Worm (Caenorhabditis elegans) whole organism, young adult: Measurements from ENCODE around the gene marg-1.

Source experiments
- B0261.1 ChIP-seq: sonication (generic microtip); optimal IDR thresholded peaks from 2 replicates; lab custom pipeline; 2016; ENCODE audit warnings: mild to moderate bottlenecking, missing genetic modification characterization, moderate library complexity, missing compliant biosample characterization
- F22D6.2 ChIP-seq: sonication (generic microtip); optimal IDR thresholded peaks from 2 replicates; lab custom pipeline; 2016; ENCODE audit warnings: mild to moderate bottlenecking, missing genetic modification characterization, missing compliant biosample characterization
- F23B12.7 ChIP-seq: sonication (generic microtip); optimal IDR thresholded peaks from 2 replicates; lab custom pipeline; 2017; ENCODE audit warnings: missing genetic modification characterization, mild to moderate bottlenecking, missing compliant biosample characterization, antibody characterized with exemption, moderate library complexity; ENCODE audit not compliant: insufficient read depth
- F33H1.4 ChIP-seq: fragments of 200-800 bp; sonication (Bioruptor generic); IDR thresholded peaks from 2 replicates; pipeline ENCODE4 v1.3.6; 2022; ENCODE audit warnings: missing genetic modification reagents, missing genetic modification characterization, missing compliant biosample characterization
- F37B4.10 ChIP-seq: fragments of 200-800 bp; sonication (Bioruptor generic); IDR thresholded peaks from 2 replicates; pipeline ENCODE4 v1.3.6; 2022; ENCODE audit warnings: missing genetic modification characterization, missing compliant biosample characterization
- F52B5.7 ChIP-seq: sonication (generic microtip); optimal IDR thresholded peaks from 2 replicates; lab custom pipeline; 2016; ENCODE audit warnings: mild to moderate bottlenecking, missing genetic modification characterization, missing compliant biosample characterization
- T07F8.4 ChIP-seq: sonication (generic microtip); optimal IDR thresholded peaks from 2 replicates; lab custom pipeline; 2016; ENCODE audit warnings: mild to moderate bottlenecking, missing genetic modification characterization, moderate library complexity, missing compliant biosample characterization
- Y67H2A.10 ChIP-seq: fragments of 200-800 bp; sonication (Bioruptor generic); conservative IDR thresholded peaks from 2 replicates; pipeline ENCODE4 v1.3.6; 2022; ENCODE audit warnings: missing genetic modification reagents, missing genetic modification characterization, missing compliant biosample characterization
- Y79H2A.3 ChIP-seq: fragments of 200-800 bp; sonication (Bioruptor generic); conservative IDR thresholded peaks from 2 replicates; pipeline ENCODE4 v1.3.6; 2022; ENCODE audit warnings: missing genetic modification reagents, missing genetic modification characterization, missing compliant biosample characterization
- Y95B8A.8 ChIP-seq: fragments of 200-800 bp; sonication (Bioruptor generic); IDR thresholded peaks from 2 replicates; pipeline ENCODE4 v1.3.6; 2022; ENCODE audit warnings: missing genetic modification reagents, missing genetic modification characterization, missing compliant biosample characterization
- akir-1 ChIP-seq: fragments of 200-800 bp; sonication (Bioruptor generic); optimal IDR thresholded peaks from 2 replicates; lab custom pipeline; 2018; ENCODE audit warnings: mild to moderate bottlenecking, missing genetic modification characterization, moderate library complexity, missing compliant biosample characterization
- attf-3 ChIP-seq: fragments of 200-800 bp; sonication (Bioruptor generic); conservative IDR thresholded peaks from 2 replicates; pipeline ENCODE4 v1.3.6; 2022; ENCODE audit warnings: missing genetic modification reagents, missing genetic modification characterization, missing compliant biosample characterization
- bed-1 ChIP-seq: fragments of 200-800 bp; sonication (Bioruptor generic); IDR thresholded peaks from 2 replicates; pipeline ENCODE4 v1.3.6; 2022; ENCODE audit warnings: missing genetic modification reagents, missing genetic modification characterization, missing compliant biosample characterization
- cebp-1 ChIP-seq, 2 experiments: fragments of 200-800 bp in 1 of 2; sonication (Bioruptor generic) in 1 of 2; sonication (generic microtip) in 1 of 2; IDR thresholded peaks in 1 of 2; optimal IDR thresholded peaks in 1 of 2; 2 replicates each; pipeline versions ENCODE4 v1.3.6 to Lab custom; 2017 to 2022; ENCODE audit warnings: missing compliant biosample characterization in 2 of 2, missing genetic modification characterization in 2 of 2, mild to moderate bottlenecking in 1 of 2, missing genetic modification reagents in 1 of 2, moderate library complexity in 1 of 2
- ceh-27 ChIP-seq: fragments of 200-800 bp; sonication (Bioruptor generic); optimal IDR thresholded peaks from 2 replicates; lab custom pipeline; 2018; ENCODE audit warnings: mild to moderate bottlenecking, missing genetic modification characterization, moderate library complexity, missing compliant biosample characterization
- ceh-58 ChIP-seq: fragments of 200-800 bp; sonication (Bioruptor generic); IDR thresholded peaks from 2 replicates; pipeline ENCODE4 v1.3.6; 2022; ENCODE audit warnings: missing genetic modification characterization, missing compliant biosample characterization
- dpff-1 ChIP-seq: sonication (generic microtip); optimal IDR thresholded peaks from 2 replicates; lab custom pipeline; 2017; ENCODE audit warnings: mild to moderate bottlenecking, missing genetic modification characterization, missing compliant biosample characterization
- efl-1 ChIP-seq: fragments of 150-350 bp; optimal IDR thresholded peaks from 2 replicates; lab custom pipeline; 2014; ENCODE audit warnings: missing biosample characterization, missing genetic modification reagents, missing genetic modification characterization
- egl-44 ChIP-seq: fragments of 200-800 bp; sonication (Bioruptor generic); IDR thresholded peaks from 2 replicates; pipeline ENCODE4 v1.3.6; 2022; ENCODE audit warnings: missing genetic modification reagents, missing genetic modification characterization, missing compliant biosample characterization
- ekl-4 ChIP-seq: fragments of 200-800 bp; sonication (Bioruptor generic); IDR thresholded peaks from 2 replicates; pipeline ENCODE4 v1.3.6; 2022; ENCODE audit warnings: missing genetic modification reagents, missing genetic modification characterization, missing compliant biosample characterization
- fkh-3 ChIP-seq: sonication (generic microtip); optimal IDR thresholded peaks from 2 replicates; lab custom pipeline; 2016; ENCODE audit warnings: mild to moderate bottlenecking, missing genetic modification characterization, missing compliant biosample characterization
- him-1 ChIP-seq: sonication (generic microtip); optimal IDR thresholded peaks from 2 replicates; lab custom pipeline; 2016; ENCODE audit warnings: missing genotype, missing genetic modification reagents, missing genetic modification characterization, missing compliant biosample characterization
- hlh-26 ChIP-seq: fragments of 200-800 bp; sonication (Bioruptor generic); conservative IDR thresholded peaks from 2 replicates; pipeline ENCODE4 v1.3.6; 2022; ENCODE audit warnings: missing genetic modification reagents, missing genetic modification characterization, missing compliant biosample characterization
- let-607 ChIP-seq, 2 experiments: fragments of 200-800 bp in 1 of 2; sonication (Bioruptor generic) in 1 of 2; sonication (generic microtip) in 1 of 2; optimal IDR thresholded peaks; 2 replicates each; lab custom pipeline; 2016 to 2018; ENCODE audit warnings: mild to moderate bottlenecking in 2 of 2, missing compliant biosample characterization in 2 of 2, missing genetic modification characterization in 2 of 2, moderate library complexity in 2 of 2, missing genotype in 1 of 2
- lin-26 ChIP-seq: fragments of 200-800 bp; sonication (Bioruptor generic); IDR thresholded peaks from 2 replicates; pipeline ENCODE4 v1.3.6; 2022; ENCODE audit warnings: missing genetic modification reagents, missing genetic modification characterization, missing compliant biosample characterization
- madf-6 ChIP-seq: fragments of 200-800 bp; sonication (Bioruptor generic); IDR thresholded peaks from 2 replicates; pipeline ENCODE4 v1.3.6; 2022; ENCODE audit warnings: missing genetic modification reagents, missing genetic modification characterization, missing compliant biosample characterization
- madf-8 ChIP-seq: fragments of 200-800 bp; sonication (Bioruptor generic); conservative IDR thresholded peaks from 2 replicates; pipeline ENCODE4 v1.3.6; 2022; ENCODE audit warnings: missing genetic modification reagents, missing genetic modification characterization, missing compliant biosample characterization
- mxl-1 ChIP-seq: sonication (generic microtip); optimal IDR thresholded peaks from 2 replicates; lab custom pipeline; 2016; ENCODE audit warnings: missing genetic modification characterization, missing compliant biosample characterization
- nhr-179 ChIP-seq: sonication (generic microtip); optimal IDR thresholded peaks from 2 replicates; lab custom pipeline; 2016; ENCODE audit warnings: mild to moderate bottlenecking, missing genetic modification characterization, missing compliant biosample characterization
- rcor-1 ChIP-seq: fragments of 200-800 bp; sonication (Bioruptor generic); IDR thresholded peaks from 2 replicates; pipeline ENCODE4 v1.3.6; 2022; ENCODE audit warnings: missing genetic modification reagents, missing genetic modification characterization, missing compliant biosample characterization
- rec-8 ChIP-seq, 2 experiments: sonication (generic microtip); optimal IDR thresholded peaks; 2 replicates each; lab custom pipeline; 2016; ENCODE audit warnings: mild to moderate bottlenecking in 2 of 2, missing genetic modification characterization in 2 of 2, missing genetic modification reagents in 2 of 2, missing genotype in 2 of 2, missing biosample characterization in 1 of 2, missing compliant biosample characterization in 1 of 2, moderate library complexity in 1 of 2
- rpc-1 ChIP-seq, 2 experiments: fragments of 150-350 bp in 1 of 2; sonication (generic microtip) in 1 of 2; optimal IDR thresholded peaks; 2 replicates each; lab custom pipeline; 2014 to 2018; ENCODE audit warnings: missing biosample characterization in 1 of 2, missing genetic modification characterization in 1 of 2, missing genetic modification reagents in 1 of 2, missing genotype in 1 of 2
- snpc-1.1 ChIP-seq: sonication (generic microtip); optimal IDR thresholded peaks from 2 replicates; lab custom pipeline; 2017; ENCODE audit warnings: missing genetic modification characterization, mild to moderate bottlenecking, missing compliant biosample characterization, antibody characterized with exemption, moderate library complexity, missing genotype, missing genetic modification reagents; ENCODE audit not compliant: insufficient read depth
- snpc-1.3 ChIP-seq: sonication (generic microtip); optimal IDR thresholded peaks from 2 replicates; lab custom pipeline; 2017; ENCODE audit warnings: missing genetic modification characterization, mild to moderate bottlenecking, missing compliant biosample characterization, antibody characterized with exemption, moderate library complexity, missing genotype, missing genetic modification reagents; ENCODE audit not compliant: insufficient read depth
- snpc-4 ChIP-seq, 5 experiments: fragments of 150-350 bp in 1 of 5; sonication (generic microtip) in 4 of 5; optimal IDR thresholded peaks; 2 replicates each; lab custom pipeline; 2014 to 2018; ENCODE audit warnings: missing genetic modification characterization in 5 of 5, missing biosample characterization in 3 of 5, antibody characterized with exemption in 2 of 5, mild to moderate bottlenecking in 2 of 5, missing compliant biosample characterization in 2 of 5, missing genotype in 2 of 5, moderate library complexity in 2 of 5, missing genetic modification reagents in 1 of 5
- sptf-2 ChIP-seq: fragments of 200-800 bp; sonication (Bioruptor generic); optimal IDR thresholded peaks from 2 replicates; lab custom pipeline; 2018; ENCODE audit warnings: mild to moderate bottlenecking, missing genetic modification characterization, missing compliant biosample characterization
- unc-130 ChIP-seq: sonication (generic microtip); optimal IDR thresholded peaks from 2 replicates; lab custom pipeline; 2016; ENCODE audit warnings: missing genetic modification reagents, missing genetic modification characterization, missing compliant biosample characterization
- zfh-2 ChIP-seq: fragments of 200-800 bp; sonication (Bioruptor generic); conservative IDR thresholded peaks from 2 replicates; pipeline ENCODE4 v1.3.6; 2022; ENCODE audit warnings: missing genetic modification reagents, missing genetic modification characterization, missing compliant biosample characterization
- zim-3 ChIP-seq: sonication (generic microtip); optimal IDR thresholded peaks from 2 replicates; lab custom pipeline; 2017; ENCODE audit warnings: mild to moderate bottlenecking, missing genetic modification characterization, moderate library complexity, missing compliant biosample characterization
- ztf-18 ChIP-seq: sonication (generic microtip); optimal IDR thresholded peaks from 2 replicates; lab custom pipeline; 2016; ENCODE audit warnings: missing genotype, mild to moderate bottlenecking, missing genetic modification characterization, missing compliant biosample characterization
- ztf-22 ChIP-seq: fragments of 200-800 bp; sonication (Bioruptor generic); optimal IDR thresholded peaks from 2 replicates; lab custom pipeline; 2018; ENCODE audit warnings: mild to moderate bottlenecking, missing genetic modification characterization, moderate library complexity, missing compliant biosample characterization
- ztf-28 ChIP-seq: fragments of 200-800 bp; sonication (Bioruptor generic); IDR thresholded peaks from 2 replicates; pipeline ENCODE4 v1.3.6; 2022; ENCODE audit warnings: missing genetic modification reagents, missing genetic modification characterization, missing compliant biosample characterization
- ztf-3 ChIP-seq: fragments of 200-800 bp; sonication (Bioruptor generic); optimal IDR thresholded peaks from 2 replicates; lab custom pipeline; 2018; ENCODE audit warnings: mild to moderate bottlenecking, missing genetic modification characterization, missing compliant biosample characterization
- ztf-6 ChIP-seq: fragments of 200-800 bp; sonication (Bioruptor generic); IDR thresholded peaks from 2 replicates; pipeline ENCODE4 v1.3.6; 2022; ENCODE audit warnings: missing genetic modification reagents, missing genetic modification characterization, missing compliant biosample characterization

The marg-1 gene

DNA sequence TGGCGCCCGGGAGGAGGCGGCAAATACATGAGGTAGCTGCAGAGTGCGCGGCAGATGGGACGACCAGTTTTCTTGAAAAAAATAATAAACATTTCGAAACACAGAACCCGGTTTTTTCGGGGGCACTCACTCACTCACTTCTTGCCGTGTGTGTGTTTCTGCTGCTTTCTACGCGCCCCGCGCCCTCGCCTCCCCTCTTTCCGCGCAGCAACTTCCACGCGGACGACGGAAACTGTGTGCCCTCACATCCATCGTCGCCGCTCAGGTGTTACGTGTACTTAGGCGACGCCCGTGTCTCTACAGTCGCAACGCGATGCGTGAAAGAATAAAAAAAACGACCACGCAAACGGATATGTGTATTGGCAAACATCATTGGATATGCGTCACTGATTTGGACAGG, 43.5 kb upstream of the marg-1 start:
- TF ChIP-seq zfh-2 (GFP tag; lab: Robert Waterston, UW) (peak; percentile 81), madf-6 (GFP tag; lab: Robert Waterston, UW) (no peak), unc-130 (GFP tag; lab: Kevin White, UChicago) (no peak), ceh-58 (GFP tag; lab: Robert Waterston, UW) (no peak), mxl-1 (no peak), ztf-28 (GFP tag; lab: Robert Waterston, UW) (0 out of 2 replicates have a peak, but pooled peaks have one; percentile 37)
- TF ChIP-seq, all 124 proteins: peak for 2

ce11 chrX:3823869-3824268, 42.9 kb upstream of the marg-1 start:
- TF ChIP-seq F37B4.10 (GFP tag; lab: Robert Waterston, UW): no peak
- TF ChIP-seq F33H1.4: no peak
- TF ChIP-seq madf-6 (GFP tag; lab: Robert Waterston, UW): no peak
- no peak for TF ChIP-seq madf-8
- no peak for TF ChIP-seq lin-26 (GFP tag; lab: Robert Waterston, UW)
- no peak; the same call in 1 of the 2 replicates for TF ChIP-seq cebp-1 (GFP tag; IDR thresholded peaks at IDR 0.05; lab: Robert Waterston, UW)
- peak; percentile 66 for TF ChIP-seq cebp-1 (tag; optimal IDR thresholded peaks at IDR 0.05; lab: Kevin White, UChicago)
- TF ChIP-seq ztf-6: no peak
- no peak for TF ChIP-seq rec-8 (tag; optimal IDR thresholded peaks at IDR 0.05; lab: Kevin White, UChicago)
- no peak for TF ChIP-seq akir-1 (GFP tag; lab: Kevin White, UChicago)
- no peak for TF ChIP-seq ekl-4 (GFP tag; lab: Robert Waterston, UW)
- no peak for TF ChIP-seq rpc-1 (optimal IDR thresholded peaks at IDR 0.05; lab: Kevin White, UChicago)
- TF ChIP-seq rpc-1 (tag; optimal IDR thresholded peaks at IDR 0.05; lab: Kevin White, UChicago): no peak
- no peak for TF ChIP-seq dpff-1 (tag; lab: Kevin White, UChicago)
- no peak for TF ChIP-seq Y67H2A.10 (GFP tag; lab: Robert Waterston, UW)
- no peak for TF ChIP-seq ceh-27 (GFP tag; lab: Kevin White, UChicago)
- TF ChIP-seq F23B12.7 (tag; lab: Kevin White, UChicago): no peak
- TF ChIP-seq him-1 (tag; lab: Kevin White, UChicago): no peak
- no peak for TF ChIP-seq snpc-1.3 (tag; lab: Kevin White, UChicago)
- no peak for TF ChIP-seq efl-1 (GFP tag; lab: Kevin White, UChicago)
- TF ChIP-seq ztf-18 (tag; lab: Kevin White, UChicago): no peak
- TF ChIP-seq F52B5.7: no peak
- no peak for TF ChIP-seq rcor-1 (GFP tag; lab: Robert Waterston, UW)
- TF ChIP-seq F22D6.2: no peak
- TF ChIP-seq T07F8.4: no peak
- no peak for TF ChIP-seq ztf-3 (GFP tag; lab: Kevin White, UChicago)
- TF ChIP-seq snpc-4 (GFP tag; optimal IDR thresholded peaks at IDR 0.05; lab: Kevin White, UChicago): no peak
- peak in 1 of 4 experiments; percentile 14 for TF ChIP-seq snpc-4 (tag; optimal IDR thresholded peaks at IDR 0.05; lab: Kevin White, UChicago)
- no peak for TF ChIP-seq snpc-1.1
- TF ChIP-seq bed-1 (GFP tag; lab: Robert Waterston, UW): no peak
- no peak for TF ChIP-seq zim-3 (tag; lab: Kevin White, UChicago)
- no peak for TF ChIP-seq nhr-179 (tag; lab: Kevin White, UChicago)
- TF ChIP-seq let-607 (tag; optimal IDR thresholded peaks at IDR 0.05; lab: Kevin White, UChicago): peak; percentile 39 to 79
- no peak for TF ChIP-seq Y79H2A.3 (GFP tag; lab: Robert Waterston, UW)
- TF ChIP-seq egl-44 (GFP tag; lab: Robert Waterston, UW): no peak
- TF ChIP-seq attf-3 (GFP tag; lab: Robert Waterston, UW): no peak
- TF ChIP-seq sptf-2 (GFP tag; lab: Kevin White, UChicago): no peak
- no peak for TF ChIP-seq unc-130 (GFP tag; lab: Kevin White, UChicago)
- TF ChIP-seq B0261.1 (tag; lab: Kevin White, UChicago): no peak
- TF ChIP-seq hlh-26 (GFP tag; lab: Robert Waterston, UW): no peak
- TF ChIP-seq zfh-2 (GFP tag; lab: Robert Waterston, UW): no peak
- TF ChIP-seq Y95B8A.8: no peak
- TF ChIP-seq fkh-3 (tag; lab: Kevin White, UChicago): no peak
- TF ChIP-seq ztf-22 (GFP tag; lab: Kevin White, UChicago): peak; percentile 68
